Worm (Caenorhabditis elegans) whole organism, L4/young adult: ENCODE results near the gene fbxa-166.

Experiments
- W03F9.2 ChIP-seq: fragments of 150-350 bp; optimal IDR thresholded peaks from 2 replicates; lab custom pipeline; 2014; ENCODE audit warnings: missing biosample characterization, missing genetic modification characterization
- dao-5 ChIP-seq: sonication (generic microtip); optimal IDR thresholded peaks from 2 replicates; lab custom pipeline; 2016; ENCODE audit warnings: missing genotype, missing genetic modification characterization, moderate library complexity, missing compliant biosample characterization
- him-1 ChIP-seq: sonication (generic microtip); optimal IDR thresholded peaks from 2 replicates; lab custom pipeline; 2016; ENCODE audit warnings: missing genotype, missing genetic modification reagents, missing genetic modification characterization, missing compliant biosample characterization

ce11 chrII:1576772-1577171 lies 42.1 kb downstream of the fbxa-166 start:
- TF ChIP-seq W03F9.2 (no peak), him-1 (tag; lab: Kevin White, UChicago) (no peak), dao-5 (tag; lab: Kevin White, UChicago) (no peak)
